Worm (Caenorhabditis elegans) whole organism, L1 larva: ENCODE results near the gene F53C3.1.
A peak's percentile ranks its signal among the peaks of the same experiment; 100 is the strongest.

Source experiments
- C04F5.9 ChIP-seq: sonication (generic microtip); optimal IDR thresholded peaks from 2 replicates; lab custom pipeline; 2016; ENCODE audit warnings: missing genetic modification characterization, missing compliant biosample characterization
- C16A3.4 ChIP-seq: fragments of 150-350 bp; optimal IDR thresholded peaks from 2 replicates; lab custom pipeline; 2014; ENCODE audit warnings: missing biosample characterization, missing genetic modification characterization
- F16B12.6 ChIP-seq: fragments of 150-350 bp; optimal IDR thresholded peaks from 2 replicates; lab custom pipeline; 2014; ENCODE audit warnings: missing biosample characterization, missing genetic modification characterization
- aha-1 ChIP-seq: fragments of 150-350 bp; optimal IDR thresholded peaks from 2 replicates; lab custom pipeline; 2014; ENCODE audit warnings: missing biosample characterization, missing genetic modification characterization
- alr-1 ChIP-seq: fragments of 200-800 bp; sonication (Bioruptor generic); optimal IDR thresholded peaks from 2 replicates; lab custom pipeline; 2018; ENCODE audit warnings: borderline replicate concordance, mild to moderate bottlenecking, missing genetic modification characterization, missing compliant biosample characterization
- ceh-63 ChIP-seq: fragments of 200-800 bp; sonication (Bioruptor generic); optimal IDR thresholded peaks from 2 replicates; lab custom pipeline; 2018; ENCODE audit warnings: mild to moderate bottlenecking, missing genetic modification characterization, missing compliant biosample characterization
- ceh-88 ChIP-seq: fragments of 200-800 bp; sonication (Bioruptor generic); IDR thresholded peaks from 2 replicates; pipeline ENCODE4 v1.3.6; 2022; ENCODE audit warnings: missing genetic modification characterization, missing compliant biosample characterization
- ceh-90 ChIP-seq: sonication (generic microtip); optimal IDR thresholded peaks from 2 replicates; lab custom pipeline; 2016; ENCODE audit warnings: missing genetic modification characterization, missing compliant biosample characterization
- dpl-1 ChIP-seq, 3 experiments: fragments of 150-350 bp in 2 of 3; sonication (generic microtip) in 1 of 3; optimal IDR thresholded peaks; 2 replicates each; lab custom pipeline; 2014 to 2017; ENCODE audit warnings: missing biosample characterization in 3 of 3, missing genetic modification characterization in 3 of 3, missing genetic modification reagents in 3 of 3
- dsc-1 ChIP-seq: sonication (generic microtip); optimal IDR thresholded peaks from 2 replicates; lab custom pipeline; 2016; ENCODE audit warnings: mild to moderate bottlenecking, missing genetic modification characterization, missing compliant biosample characterization
- elt-2 ChIP-seq: sonication (generic microtip); optimal IDR thresholded peaks from 2 replicates; lab custom pipeline; 2016; ENCODE audit warnings: missing genetic modification characterization, mild to moderate bottlenecking, inconsistent platforms, missing compliant biosample characterization, missing genetic modification reagents
- elt-3 ChIP-seq, 6 experiments: fragments of 150-350 bp in 1 of 6; sonication (generic microtip); optimal IDR thresholded peaks; 2 replicates each; lab custom pipeline; 2017 to 2018; ENCODE audit warnings: missing biosample characterization in 6 of 6, missing genetic modification characterization in 6 of 6, inconsistent platforms in 1 of 6
- fkh-10 ChIP-seq: sonication (generic microtip); optimal IDR thresholded peaks from 2 replicates; lab custom pipeline; 2017; ENCODE audit warnings: missing biosample characterization, missing genetic modification reagents, missing genetic modification characterization
- fkh-4 ChIP-seq: sonication (generic microtip); optimal IDR thresholded peaks from 2 replicates; lab custom pipeline; 2016; ENCODE audit warnings: missing compliant biosample characterization, missing genetic modification characterization, borderline replicate concordance
- fos-1 ChIP-seq: fragments of 150-350 bp; optimal IDR thresholded peaks from 2 replicates; lab custom pipeline; 2014; ENCODE audit warnings: missing biosample characterization, missing genetic modification characterization
- hlh-17 ChIP-seq: fragments of 200-800 bp; sonication (Bioruptor generic); optimal IDR thresholded peaks from 2 replicates; lab custom pipeline; 2018; ENCODE audit warnings: missing genetic modification characterization, mild to moderate bottlenecking, missing compliant biosample characterization, moderate library complexity, borderline replicate concordance
- isw-1 ChIP-seq: fragments of 200-800 bp; sonication (Bioruptor generic); IDR thresholded peaks from 2 replicates; pipeline ENCODE4 v1.3.6; 2022; ENCODE audit warnings: missing genetic modification characterization, missing compliant biosample characterization
- jun-1 ChIP-seq: fragments of 150-350 bp; optimal IDR thresholded peaks from 2 replicates; lab custom pipeline; 2014; ENCODE audit warnings: missing biosample characterization, missing genetic modification reagents, missing genetic modification characterization
- lin-13 ChIP-seq: fragments of 150-350 bp; optimal IDR thresholded peaks from 2 replicates; lab custom pipeline; 2014; ENCODE audit warnings: missing biosample characterization, missing genetic modification reagents, missing genetic modification characterization
- lin-14 ChIP-seq: fragments of 200-800 bp; sonication (Bioruptor generic); optimal IDR thresholded peaks from 2 replicates; lab custom pipeline; 2018; ENCODE audit warnings: mild to moderate bottlenecking, missing genetic modification characterization, moderate library complexity, missing compliant biosample characterization
- lin-15B ChIP-seq: fragments of 150-350 bp; sonication (generic microtip); optimal IDR thresholded peaks from 3 replicates; lab custom pipeline; 2014; ENCODE audit warnings: missing biosample characterization, missing genetic modification characterization
- lin-35 ChIP-seq, 2 experiments: fragments of 150-350 bp; optimal IDR thresholded peaks; 2 replicates each; lab custom pipeline; 2014; ENCODE audit warnings: missing biosample characterization in 2 of 2, missing genetic modification characterization in 2 of 2, missing genetic modification reagents in 2 of 2
- lsy-2 ChIP-seq, 2 experiments: fragments of 150-350 bp; optimal IDR thresholded peaks; 2 replicates each; lab custom pipeline; 2014; ENCODE audit warnings: missing biosample characterization in 2 of 2, missing genetic modification characterization in 2 of 2
- mab-9 ChIP-seq: fragments of 200-800 bp; sonication (Bioruptor generic); IDR thresholded peaks from 2 replicates; pipeline ENCODE4 v1.3.6; 2022; ENCODE audit warnings: missing genetic modification reagents, missing genetic modification characterization, missing compliant biosample characterization
- mef-2 ChIP-seq: fragments of 150-350 bp; optimal IDR thresholded peaks from 2 replicates; lab custom pipeline; 2014; ENCODE audit warnings: missing biosample characterization, missing genetic modification characterization
- nhr-19 ChIP-seq: fragments of 200-800 bp; sonication (Bioruptor generic); conservative IDR thresholded peaks from 2 replicates; pipeline ENCODE4 v1.3.6; 2022; ENCODE audit warnings: missing genetic modification characterization, missing compliant biosample characterization
- nhr-20 ChIP-seq: sonication (generic microtip); optimal IDR thresholded peaks from 2 replicates; lab custom pipeline; 2016; ENCODE audit warnings: mild to moderate bottlenecking, missing genetic modification characterization, missing compliant biosample characterization
- nhr-237 ChIP-seq: fragments of 150-350 bp; optimal IDR thresholded peaks from 2 replicates; lab custom pipeline; 2014; ENCODE audit warnings: missing biosample characterization, missing genetic modification characterization
- nhr-28 ChIP-seq: fragments of 150-350 bp; optimal IDR thresholded peaks from 2 replicates; lab custom pipeline; 2014; ENCODE audit warnings: missing biosample characterization, missing genetic modification characterization
- nhr-47 ChIP-seq: sonication (generic microtip); optimal IDR thresholded peaks from 2 replicates; lab custom pipeline; 2016; ENCODE audit warnings: mild to moderate bottlenecking, missing genetic modification characterization, moderate library complexity, missing compliant biosample characterization
- nhr-76 ChIP-seq: sonication (generic microtip); optimal IDR thresholded peaks from 2 replicates; lab custom pipeline; 2017; ENCODE audit warnings: missing biosample characterization, missing genetic modification characterization
- nhr-84 ChIP-seq: sonication (generic microtip); optimal IDR thresholded peaks from 2 replicates; lab custom pipeline; 2017; ENCODE audit warnings: missing biosample characterization, missing genetic modification characterization
- nhr-85 ChIP-seq: sonication (generic microtip); peaks from one replicate; lab custom pipeline; 2016; ENCODE audit warnings: missing genetic modification characterization, inconsistent platforms, missing compliant biosample characterization
- nhr-90 ChIP-seq: sonication (generic microtip); optimal IDR thresholded peaks from 2 replicates; lab custom pipeline; 2016; ENCODE audit warnings: mild to moderate bottlenecking, missing genetic modification characterization, missing compliant biosample characterization; ENCODE audit not compliant: poor library complexity
- pag-3 ChIP-seq: sonication (generic microtip); optimal IDR thresholded peaks from 2 replicates; lab custom pipeline; 2017; ENCODE audit warnings: missing genetic modification characterization, mild to moderate bottlenecking, missing compliant biosample characterization, antibody characterized with exemption, borderline replicate concordance; ENCODE audit not compliant: insufficient read depth
- pqm-1 ChIP-seq: sonication (generic microtip); optimal IDR thresholded peaks from 3 replicates; lab custom pipeline; 2017; ENCODE audit warnings: missing biosample characterization, missing genetic modification characterization
- rnt-1 ChIP-seq: sonication (generic microtip); optimal IDR thresholded peaks from 2 replicates; lab custom pipeline; 2016; ENCODE audit warnings: mild to moderate bottlenecking, missing genetic modification characterization, moderate library complexity, missing compliant biosample characterization
- skn-1 ChIP-seq: fragments of 150-350 bp; optimal IDR thresholded peaks from 2 replicates; lab custom pipeline; 2014; ENCODE audit warnings: missing biosample characterization, missing genetic modification characterization
- snpc-4 ChIP-seq: fragments of 150-350 bp; optimal IDR thresholded peaks from 2 replicates; lab custom pipeline; 2014; ENCODE audit warnings: missing biosample characterization, missing genetic modification characterization
- sptf-1 ChIP-seq: fragments of 150-350 bp; optimal IDR thresholded peaks from 2 replicates; lab custom pipeline; 2014; ENCODE audit warnings: missing biosample characterization, missing genetic modification characterization
- sup-37 ChIP-seq: fragments of 200-800 bp; sonication (Bioruptor generic); optimal IDR thresholded peaks from 2 replicates; lab custom pipeline; 2018; ENCODE audit warnings: mild to moderate bottlenecking, missing genetic modification characterization, missing compliant biosample characterization
- tbx-2 ChIP-seq: sonication (generic microtip); optimal IDR thresholded peaks from 2 replicates; lab custom pipeline; 2016; ENCODE audit warnings: missing genetic modification characterization, missing compliant biosample characterization
- unc-130 ChIP-seq: fragments of 150-350 bp; optimal IDR thresholded peaks from 2 replicates; lab custom pipeline; 2017; ENCODE audit warnings: missing biosample characterization, missing genetic modification characterization, inconsistent platforms
- unc-62 ChIP-seq: fragments of 150-350 bp; optimal IDR thresholded peaks from 2 replicates; lab custom pipeline; 2014; ENCODE audit warnings: missing biosample characterization, missing genetic modification reagents, missing genetic modification characterization
- unc-98 ChIP-seq: fragments of 200-800 bp; sonication (Bioruptor generic); IDR thresholded peaks from 2 replicates; pipeline ENCODE4 v1.3.6; 2022; ENCODE audit warnings: missing genetic modification characterization, missing compliant biosample characterization
- vab-15 ChIP-seq: sonication (generic microtip); optimal IDR thresholded peaks from 2 replicates; lab custom pipeline; 2017; ENCODE audit warnings: missing genotype, mild to moderate bottlenecking, missing genetic modification characterization, missing compliant biosample characterization
- xbp-1 ChIP-seq: sonication (generic microtip); optimal IDR thresholded peaks from 2 replicates; lab custom pipeline; 2016; ENCODE audit warnings: missing genetic modification characterization, missing compliant biosample characterization
- zag-1 ChIP-seq: fragments of 150-350 bp; optimal IDR thresholded peaks from 2 replicates; lab custom pipeline; 2014; ENCODE audit warnings: missing biosample characterization, missing genetic modification characterization
- ztf-4 ChIP-seq: fragments of 150-350 bp; optimal IDR thresholded peaks from 2 replicates; lab custom pipeline; 2014; ENCODE audit warnings: missing biosample characterization, missing genetic modification characterization

The F53C3.1 gene

ce11 chrII:3893911-3894310 is 17.9 kb upstream of the F53C3.1 start:
- TF ChIP-seq isw-1 (GFP tag; lab: Robert Waterston, UW) (no peak), lin-13 (GFP tag; lab: Kevin White, UChicago) (no peak), ceh-63 (GFP tag; lab: Kevin White, UChicago) (no peak), elt-3 (tag; optimal IDR thresholded peaks at IDR 0.05; lab: Kevin White, UChicago) (no peak), mef-2 (no peak), sptf-1 (no peak), nhr-84 (no peak), elt-2 (no peak), snpc-4 (no peak)

- TF ChIP-seq ceh-63 (GFP tag; lab: Kevin White, UChicago): no peak
Observed at ce11 chrII:3894755-3895154, 17.1 kb upstream of the F53C3.1 start, which contains the start of gene F53C3.7. Gene F53C3.7, plus strand, starts transcription at chrII:3895055.

- TF ChIP-seq unc-130 (tag; lab: Kevin White, UChicago): peak; percentile 13
- TF ChIP-seq unc-62 (GFP tag; lab: Kevin White, UChicago): no peak
- no peak for TF ChIP-seq nhr-237 (tag; lab: Kevin White, UChicago)
- TF ChIP-seq lin-15B (tag; lab: Kevin White, UChicago): no peak
- TF ChIP-seq mef-2: peak; percentile 92
- TF ChIP-seq mab-9 (GFP tag; lab: Robert Waterston, UW): no peak
- TF ChIP-seq lin-13 (GFP tag; lab: Kevin White, UChicago): no peak
- TF ChIP-seq nhr-19 (GFP tag; lab: Robert Waterston, UW): peak; percentile 56
- TF ChIP-seq ceh-88: no peak
- TF ChIP-seq nhr-47: peak; percentile 52
- no peak for TF ChIP-seq hlh-17 (GFP tag; lab: Kevin White, UChicago)
- TF ChIP-seq rnt-1 (tag; lab: Kevin White, UChicago): peak; percentile 54
- peak; percentile 78 for TF ChIP-seq nhr-85 (tag; lab: Kevin White, UChicago)
- no peak for TF ChIP-seq sup-37 (GFP tag; lab: Kevin White, UChicago)
- peak; percentile 27 for TF ChIP-seq jun-1 (tag; lab: Kevin White, UChicago)
- TF ChIP-seq dpl-1 (GFP tag; optimal IDR thresholded peaks at IDR 0.05; lab: Kevin White, UChicago): peak; percentile 24 to 43 (median 31)
- no peak for TF ChIP-seq nhr-76 (tag; lab: Kevin White, UChicago)
- peak; percentile 55 for TF ChIP-seq tbx-2 (tag; lab: Kevin White, UChicago)
- no peak for TF ChIP-seq nhr-28 (tag; lab: Kevin White, UChicago)
- TF ChIP-seq aha-1: no peak
- no peak for TF ChIP-seq unc-98
- TF ChIP-seq skn-1 (tag; lab: Kevin White, UChicago): peak; percentile 59
- TF ChIP-seq isw-1 (GFP tag; lab: Robert Waterston, UW): peak; percentile 19; the same call in 1 of the 2 replicates
- TF ChIP-seq vab-15: no peak
- no peak for TF ChIP-seq C16A3.4 (tag; lab: Kevin White, UChicago)
- peak; percentile 66 for TF ChIP-seq nhr-20
- no peak for TF ChIP-seq pag-3 (tag; lab: Kevin White, UChicago)
- peak; percentile 17 for TF ChIP-seq fos-1 (tag; lab: Kevin White, UChicago)
- peak; percentile 1 for TF ChIP-seq dsc-1 (tag; lab: Kevin White, UChicago)
- peak; percentile 24 to 56 for TF ChIP-seq lin-35 (GFP tag; optimal IDR thresholded peaks at IDR 0.05; lab: Kevin White, UChicago)
- no peak for TF ChIP-seq ztf-4 (tag; lab: Kevin White, UChicago)
- peak; percentile 37 to 67 for TF ChIP-seq lsy-2 (tag; optimal IDR thresholded peaks at IDR 0.05; lab: Kevin White, UChicago)
- no peak for TF ChIP-seq F16B12.6 (tag; lab: Kevin White, UChicago)
- peak; percentile 33 for TF ChIP-seq snpc-4
- TF ChIP-seq xbp-1 (tag; lab: Kevin White, UChicago): peak; percentile 47
- TF ChIP-seq zag-1 (tag; lab: Kevin White, UChicago): no peak
- TF ChIP-seq sptf-1: no peak
- no peak for TF ChIP-seq alr-1 (tag; lab: Kevin White, UChicago)
- peak; percentile 12 for TF ChIP-seq nhr-90 (tag; lab: Kevin White, UChicago)
- TF ChIP-seq fkh-10 (GFP tag; lab: Kevin White, UChicago): no peak
- no peak for TF ChIP-seq ceh-90 (tag; lab: Kevin White, UChicago)
- TF ChIP-seq C04F5.9 (tag; lab: Kevin White, UChicago): no peak
- TF ChIP-seq lin-14 (GFP tag; lab: Kevin White, UChicago): peak; percentile 88
- TF ChIP-seq pqm-1 (tag; lab: Kevin White, UChicago): no peak
- TF ChIP-seq fkh-4: no peak
Observed at ce11 chrII:3896920-3897319, 14.9 kb upstream of the F53C3.1 start.
